Fruit fly (Drosophila melanogaster): ENCODE measurements around the gene Thor.

Thor gene

dm6 chr2L:3437068-3437467, 41.2 kb upstream of the Thor start (continued):
- peak; percentile 34 for TF ChIP-seq dmrt11E (tag; optimal IDR thresholded peaks at IDR 0.05)
- TF ChIP-seq CG11695 (GFP tag; IDR thresholded peaks at IDR 0.05): peak; percentile 49; the same call in 1 of the 3 replicates
- TF ChIP-seq CG2120 (GFP tag; optimal IDR thresholded peaks at IDR 0.05): no peak
- no peak for TF ChIP-seq rib (GFP tag; IDR thresholded peaks at IDR 0.05)
- no peak for TF ChIP-seq CG10462 (GFP tag; optimal IDR thresholded peaks at IDR 0.05)
- no peak for TF ChIP-seq Fer2 (tag; optimal IDR thresholded peaks at IDR 0.05)
- peak; percentile 18 for TF ChIP-seq caup (GFP tag; optimal IDR thresholded peaks at IDR 0.05; ENCODE audit: severe bottlenecking)
- TF ChIP-seq bsh (GFP tag; optimal IDR thresholded peaks at IDR 0.05): peak; percentile 46 to 80
- TF ChIP-seq Abd-B (GFP tag; optimal IDR thresholded peaks at IDR 0.05): no peak
- no peak for TF ChIP-seq Hey (tag; optimal IDR thresholded peaks at IDR 0.05)
- no peak for TF ChIP-seq Mes4 (GFP tag; optimal IDR thresholded peaks at IDR 0.05)
- no peak for TF ChIP-seq CG12155 (GFP tag; optimal IDR thresholded peaks at IDR 0.05)
- TF ChIP-seq CG7745 (tag; optimal IDR thresholded peaks at IDR 0.05): no peak
- TF ChIP-seq CG3163 (GFP tag; optimal IDR thresholded peaks at IDR 0.05): no peak
- TF ChIP-seq CG9609 (GFP tag; optimal IDR thresholded peaks at IDR 0.05): peak; percentile 11
- TF ChIP-seq Med (GFP tag): peak; percentile 84
- no peak for TF ChIP-seq Bgb (GFP tag; IDR thresholded peaks at IDR 0.05; ENCODE audit: partially characterized antibody)
- TF ChIP-seq CG18599 (GFP tag; optimal IDR thresholded peaks at IDR 0.05): peak; percentile 29
- TF ChIP-seq yki (optimal IDR thresholded peaks at IDR 0.05): no peak
- no peak for TF ChIP-seq CG11456 (GFP tag; IDR thresholded peaks at IDR 0.05)
- no peak for TF ChIP-seq Max (GFP tag; optimal IDR thresholded peaks at IDR 0.05)
- peak; percentile 45 for TF ChIP-seq nmo (GFP tag; optimal IDR thresholded peaks at IDR 0.05)
- TF ChIP-seq Fer3 (tag; optimal IDR thresholded peaks at IDR 0.05): peak; percentile 36
- no peak for TF ChIP-seq sd (tag; optimal IDR thresholded peaks at IDR 0.05)
- peak; percentile 70 for TF ChIP-seq CG18262 (tag; optimal IDR thresholded peaks at IDR 0.05)
- no peak for TF ChIP-seq danr (GFP tag; IDR thresholded peaks at IDR 0.05)
- no peak for TF ChIP-seq YL-1 (GFP tag; optimal IDR thresholded peaks at IDR 0.05)
- TF ChIP-seq CG15479 (GFP tag; optimal IDR thresholded peaks at IDR 0.05): no peak
- TF ChIP-seq CG11247 (GFP tag; IDR thresholded peaks at IDR 0.05): no peak
- TF ChIP-seq zen (tag; optimal IDR thresholded peaks at IDR 0.05): peak; percentile 57
- TF ChIP-seq CG11560 (tag; IDR thresholded peaks at IDR 0.05): 0 out of 3 replicates have a peak, but pooled peaks have one; percentile 33
- TF ChIP-seq CG7987 (GFP tag; optimal IDR thresholded peaks at IDR 0.05): no peak
- no peak for TF ChIP-seq CG31388 (GFP tag; optimal IDR thresholded peaks at IDR 0.05)
- TF ChIP-seq otp (GFP tag; IDR thresholded peaks at IDR 0.05): peak; percentile 66; the same call in 1 of the 3 replicates
- TF ChIP-seq CG11093 (GFP tag; IDR thresholded peaks at IDR 0.05): no peak
- no peak for TF ChIP-seq pan (optimal IDR thresholded peaks at IDR 0.05)
- TF ChIP-seq pan (GFP tag; optimal IDR thresholded peaks at IDR 0.05 in 1 of 2, IDR thresholded peaks at IDR 0.05 in 1 of 2): peak in 1 of 2 experiments; percentile 81
- TF ChIP-seq disco-r (GFP tag; optimal IDR thresholded peaks at IDR 0.05): no peak
- 0 out of 2 replicates have a peak, but pooled peaks have one; percentile 16 for TF ChIP-seq CG5953 (GFP tag; IDR thresholded peaks at IDR 0.05)
- peak; percentile 66 for TF ChIP-seq CG13296 (GFP tag; optimal IDR thresholded peaks at IDR 0.05)
- TF ChIP-seq CG15073 (GFP tag; optimal IDR thresholded peaks at IDR 0.05): no peak
- TF ChIP-seq CG6175 (GFP tag; IDR thresholded peaks at IDR 0.05): no peak
- TF ChIP-seq Ada2b (GFP tag; IDR thresholded peaks at IDR 0.05): peak; percentile 31
- TF ChIP-seq Dad (GFP tag; optimal IDR thresholded peaks at IDR 0.05): no peak
- peak; percentile 80 for TF ChIP-seq stc (GFP tag; IDR thresholded peaks at IDR 0.05)
- TF ChIP-seq CG7372 (GFP tag; IDR thresholded peaks at IDR 0.05): 0 out of 2 replicates have a peak, but pooled peaks have one; percentile 14
- TF ChIP-seq shn (GFP tag; optimal IDR thresholded peaks at IDR 0.05): no peak
- TF ChIP-seq CG32532 (GFP tag; IDR thresholded peaks at IDR 0.05): no peak
- TF ChIP-seq Meics (GFP tag; optimal IDR thresholded peaks at IDR 0.05): peak; percentile 42
- no peak for TF ChIP-seq Stat92E (GFP tag; optimal IDR thresholded peaks at IDR 0.05)
- TF ChIP-seq bowl (GFP tag; IDR thresholded peaks at IDR 0.05): peak; percentile 46; the same call in 1 of the 2 replicates
